Fruit fly (Drosophila melanogaster) whole organism, embryonic: ENCODE data around the gene SmydA-2.

Experiments used
- Adf1 ChIP-seq: fragments of 200-800 bp; sonication (Bioruptor generic); IDR thresholded peaks from 2 replicates; pipeline ENCODE4 v1.3.6; 2022; ENCODE audit warnings: missing biosample characterization, missing genetic modification characterization
- Atf6 ChIP-seq: fragments of 200-800 bp; sonication (Bioruptor generic); IDR thresholded peaks from 2 replicates; pipeline ENCODE4 v1.3.6; 2022; ENCODE audit warnings: missing biosample characterization, missing genetic modification characterization
- CG10147 ChIP-seq: fragments of 200-800 bp; sonication (Bioruptor generic); optimal IDR thresholded peaks from 2 replicates; lab custom pipeline; 2019; ENCODE audit warnings: missing biosample characterization, mild to moderate bottlenecking, missing genetic modification characterization, moderate library complexity
- CG11456 ChIP-seq: fragments of 200-800 bp; sonication (Bioruptor generic); IDR thresholded peaks from 3 replicates; pipeline ENCODE4 v1.3.6; 2022; ENCODE audit warnings: missing biosample characterization, missing genetic modification characterization
- CG12104 ChIP-seq: fragments of 200-800 bp; sonication (Bioruptor generic); optimal IDR thresholded peaks from 3 replicates; lab custom pipeline; 2016; ENCODE audit warnings: missing biosample characterization, missing genetic modification characterization
- CG15514 ChIP-seq: fragments of 200-800 bp; sonication (Bioruptor generic); optimal IDR thresholded peaks from 3 replicates; lab custom pipeline; 2017; ENCODE audit warnings: missing biosample characterization, missing genetic modification characterization, mild to moderate bottlenecking, moderate library complexity, missing genetic modification reagents
- CG17912 ChIP-seq: fragments of 200-800 bp; sonication (Bioruptor generic); optimal IDR thresholded peaks from 2 replicates; lab custom pipeline; 2018; ENCODE audit warnings: missing biosample characterization, mild to moderate bottlenecking, missing genetic modification characterization
- CG2129 ChIP-seq: fragments of 200-800 bp; sonication (Bioruptor generic); IDR thresholded peaks from 2 replicates; pipeline ENCODE4 v1.3.6; 2022; ENCODE audit warnings: missing biosample characterization, missing genetic modification characterization; ENCODE audit not compliant: partially characterized antibody
- CG3163 ChIP-seq: fragments of 200-800 bp; sonication (Bioruptor generic); optimal IDR thresholded peaks from 3 replicates; lab custom pipeline; 2016; ENCODE audit warnings: missing biosample characterization, missing genetic modification characterization
- CG32532 ChIP-seq: fragments of 200-800 bp; sonication (Bioruptor generic); IDR thresholded peaks from 2 replicates; pipeline ENCODE4 v1.3.6; 2022; ENCODE audit warnings: missing biosample characterization, missing genetic modification characterization
- CG32772 ChIP-seq: fragments of 200-800 bp; sonication (Bioruptor generic); IDR thresholded peaks from 2 replicates; pipeline ENCODE4 v1.3.6; 2022; ENCODE audit warnings: missing biosample characterization, missing genetic modification characterization
- CG3726 ChIP-seq: fragments of 200-800 bp; sonication (Bioruptor generic); IDR thresholded peaks from 3 replicates; pipeline ENCODE4, ENCODE4 v1.3.6; 2022; ENCODE audit warnings: missing biosample characterization, missing genetic modification characterization
- CG4282 ChIP-seq: fragments of 200-800 bp; sonication (Bioruptor generic); optimal IDR thresholded peaks from 2 replicates; lab custom pipeline; 2016; ENCODE audit warnings: missing biosample characterization, missing genetic modification characterization
- CG4424 ChIP-seq: fragments of 200-800 bp; sonication (Bioruptor generic); optimal IDR thresholded peaks from 3 replicates; lab custom pipeline; 2016; ENCODE audit warnings: missing biosample characterization, missing genetic modification characterization
- CG6791 ChIP-seq: fragments of 200-800 bp; sonication (Bioruptor generic); IDR thresholded peaks from 3 replicates; pipeline ENCODE4 v1.3.6; 2022; ENCODE audit warnings: missing biosample characterization, missing genetic modification characterization; ENCODE audit not compliant: partially characterized antibody
- CG7839 ChIP-seq: fragments of 200-800 bp; sonication (Bioruptor generic); optimal IDR thresholded peaks from 3 replicates; lab custom pipeline; 2018; ENCODE audit warnings: missing biosample characterization, mild to moderate bottlenecking, missing genetic modification characterization, moderate library complexity
- CG8089 ChIP-seq: fragments of 200-800 bp; sonication (Bioruptor generic); optimal IDR thresholded peaks from 3 replicates; lab custom pipeline; 2016; ENCODE audit warnings: missing biosample characterization, missing genetic modification characterization
- CTCF ChIP-seq: fragments of 200-800 bp; sonication (Bioruptor generic); optimal IDR thresholded peaks from 2 replicates; lab custom pipeline; 2017; ENCODE audit warnings: missing biosample characterization, mild to moderate bottlenecking, missing genetic modification characterization, moderate library complexity
- Dad ChIP-seq: fragments of 200-800 bp; sonication (Bioruptor generic); optimal IDR thresholded peaks from 3 replicates; lab custom pipeline; 2016; ENCODE audit warnings: missing biosample characterization, missing genetic modification characterization
- Deaf1 ChIP-seq: fragments of 200-800 bp; optimal IDR thresholded peaks from 3 replicates; lab custom pipeline; 2019; ENCODE audit warnings: missing biosample characterization, mild to moderate bottlenecking, missing genetic modification characterization, moderate library complexity
- ERR ChIP-seq: fragments of 200-800 bp; sonication (Bioruptor generic); optimal IDR thresholded peaks from 2 replicates; lab custom pipeline; 2016; ENCODE audit warnings: missing biosample characterization, missing genetic modification characterization
- H2.0 ChIP-seq: fragments of 200-800 bp; sonication (Bioruptor generic); IDR thresholded peaks from 2 replicates; pipeline ENCODE4 v1.3.6; 2022; ENCODE audit warnings: missing biosample characterization, missing genetic modification characterization
- HmgZ ChIP-seq: fragments of 200-800 bp; sonication (Bioruptor generic); optimal IDR thresholded peaks from 2 replicates; lab custom pipeline; 2018; ENCODE audit warnings: missing biosample characterization, mild to moderate bottlenecking, missing genetic modification characterization
- Med ChIP-seq: fragments of 200-800 bp; sonication (Bioruptor generic); peaks from one replicate; lab custom pipeline; 2016; ENCODE audit warnings: missing biosample characterization, missing genetic modification characterization, mild to moderate bottlenecking, inconsistent platforms, moderate library complexity
- NFAT ChIP-seq: fragments of 200-800 bp; sonication (Bioruptor generic); IDR thresholded peaks from 2 replicates; pipeline ENCODE4 v1.3.6; 2022; ENCODE audit warnings: missing biosample characterization, missing genetic modification characterization
- Oaz ChIP-seq: fragments of 200-800 bp; sonication (Bioruptor generic); IDR thresholded peaks from 2 replicates; pipeline ENCODE4 v1.3.6; 2022; ENCODE audit warnings: missing biosample characterization, missing genetic modification characterization
- Optix ChIP-seq: fragments of 200-800 bp; sonication (Bioruptor generic); IDR thresholded peaks from 3 replicates; pipeline ENCODE4 v1.3.6; 2022; ENCODE audit warnings: missing biosample characterization, missing genetic modification characterization
- Six4 ChIP-seq: fragments of 200-800 bp; sonication (Bioruptor generic); optimal IDR thresholded peaks from 2 replicates; lab custom pipeline; 2016; ENCODE audit warnings: missing biosample characterization, missing genetic modification characterization
- Tbp ChIP-seq: fragments of >200 bp; optimal IDR thresholded peaks from 2 replicates; lab custom pipeline; 2018; ENCODE audit warnings: missing biosample characterization, missing genetic modification characterization
- Trl ChIP-seq, 3 experiments: fragments of >200 bp in 2 of 3; fragments of 200-800 bp in 1 of 3; sonication (Bioruptor generic) in 1 of 3; optimal IDR thresholded peaks; 2 replicates in 1 of 3; 3 replicates in 2 of 3; lab custom pipeline; 2016 to 2017; ENCODE audit warnings: missing biosample characterization in 1 of 3, missing genetic modification characterization in 1 of 3
- abd-A ChIP-seq: fragments of 200-800 bp; sonication (Bioruptor generic); optimal IDR thresholded peaks from 3 replicates; lab custom pipeline; 2019; ENCODE audit warnings: missing biosample characterization, mild to moderate bottlenecking, missing genetic modification characterization, moderate library complexity
- ase ChIP-seq: fragments of 200-800 bp; sonication (Bioruptor generic); IDR thresholded peaks from 3 replicates; pipeline ENCODE4 v1.3.6; 2022; ENCODE audit warnings: missing biosample characterization, missing genetic modification characterization
- dimm ChIP-seq: fragments of 200-800 bp; sonication (Bioruptor generic); IDR thresholded peaks from 2 replicates; pipeline ENCODE4 v1.3.6; 2022; ENCODE audit warnings: missing biosample characterization, missing genetic modification characterization
- dm ChIP-seq: fragments of 200-800 bp; sonication (Bioruptor generic); optimal IDR thresholded peaks from 3 replicates; lab custom pipeline; 2016; ENCODE audit warnings: missing biosample characterization, missing genetic modification characterization
- ftz-f1 ChIP-seq: fragments of 200-800 bp; sonication (Bioruptor generic); optimal IDR thresholded peaks from 2 replicates; lab custom pipeline; 2016; ENCODE audit warnings: missing biosample characterization, missing genetic modification characterization
- gem ChIP-seq: fragments of 200-800 bp; sonication (Bioruptor generic); optimal IDR thresholded peaks from 2 replicates; lab custom pipeline; 2019; ENCODE audit warnings: missing biosample characterization, mild to moderate bottlenecking, missing genetic modification characterization, moderate library complexity
- hbn ChIP-seq: fragments of 200-800 bp; sonication (Bioruptor generic); IDR thresholded peaks from 2 replicates; pipeline ENCODE4 v1.3.6; 2022; ENCODE audit warnings: missing biosample characterization, missing genetic modification characterization; ENCODE audit not compliant: partially characterized antibody
- ken ChIP-seq: fragments of 200-800 bp; sonication (Bioruptor generic); IDR thresholded peaks from 3 replicates; pipeline ENCODE4 v1.3.6; 2022; ENCODE audit warnings: missing biosample characterization, missing genetic modification characterization
- onecut ChIP-seq: fragments of 200-800 bp; sonication (Bioruptor generic); IDR thresholded peaks from 2 replicates; pipeline ENCODE4 v1.3.6; 2022; ENCODE audit warnings: missing biosample characterization, missing genetic modification characterization
- pan ChIP-seq, 4 experiments: fragments of >200 bp in 3 of 4; fragments of 200-800 bp in 1 of 4; sonication (Bioruptor generic) in 1 of 4; optimal IDR thresholded peaks in 3 of 4; IDR thresholded peaks in 1 of 4; 2 replicates each; pipeline versions ENCODE4 v1.3.6 to Lab custom; 2017 to 2022; ENCODE audit warnings: missing biosample characterization in 2 of 4, missing genetic modification characterization in 2 of 4, mixed read lengths in 1 of 4
- pb ChIP-seq: fragments of 200-800 bp; sonication (Bioruptor generic); optimal IDR thresholded peaks from 3 replicates; lab custom pipeline; 2016; ENCODE audit warnings: missing biosample characterization, missing genetic modification characterization
- phol ChIP-seq: fragments of 200-800 bp; sonication (Bioruptor generic); optimal IDR thresholded peaks from 3 replicates; lab custom pipeline; 2018; ENCODE audit warnings: missing biosample characterization, mild to moderate bottlenecking, missing genetic modification characterization, moderate library complexity
- sc ChIP-seq, 3 experiments: fragments of >200 bp in 2 of 3; fragments of 200-800 bp in 1 of 3; sonication (Bioruptor generic) in 1 of 3; optimal IDR thresholded peaks; 2 replicates in 2 of 3; 3 replicates in 1 of 3; lab custom pipeline; 2017; ENCODE audit warnings: mild to moderate bottlenecking in 1 of 3, missing biosample characterization in 1 of 3, missing genetic modification characterization in 1 of 3, missing genetic modification reagents in 1 of 3
- scrt ChIP-seq: fragments of 200-800 bp; sonication (Bioruptor generic); optimal IDR thresholded peaks from 2 replicates; lab custom pipeline; 2018; ENCODE audit warnings: missing biosample characterization, mild to moderate bottlenecking, missing genetic modification characterization, moderate library complexity
- sd ChIP-seq: fragments of 200-800 bp; sonication (Bioruptor generic); optimal IDR thresholded peaks from 3 replicates; lab custom pipeline; 2018; ENCODE audit warnings: missing biosample characterization, mild to moderate bottlenecking, missing genetic modification characterization, moderate library complexity
- trh ChIP-seq: fragments of 200-800 bp; sonication (Bioruptor generic); optimal IDR thresholded peaks from 2 replicates; lab custom pipeline; 2016; ENCODE audit warnings: missing biosample characterization, missing genetic modification characterization
- zfh1 ChIP-seq: fragments of 200-800 bp; sonication (Bioruptor generic); IDR thresholded peaks from 3 replicates; pipeline ENCODE4 v1.3.6; 2022; ENCODE audit warnings: missing biosample characterization, missing genetic modification characterization
- zfh2 ChIP-seq: fragments of 200-800 bp; sonication (Bioruptor generic); optimal IDR thresholded peaks from 2 replicates; lab custom pipeline; 2016; ENCODE audit warnings: missing biosample characterization, missing genetic modification characterization

Gene SmydA-2

dm6 chr3L:18968193-18968969 lies 34.7 kb downstream of the SmydA-2 start:
- TF ChIP-seq NFAT (GFP tag; lab: Robert Waterston, UW), result 0 out of 2 replicates have a peak, but pooled peaks have one; percentile 18
- 0 out of 3 replicates have a peak, but pooled peaks have one; percentile 51 for TF ChIP-seq Optix (GFP tag; lab: Robert Waterston, UW)
- no peak for TF ChIP-seq CG8089 (GFP tag; lab: Kevin White, UChicago)
- TF ChIP-seq ase (GFP tag; lab: Robert Waterston, UW), result no peak
- no peak for TF ChIP-seq sc (optimal IDR thresholded peaks at IDR 0.05; lab: Kevin White, UChicago)
- no peak for TF ChIP-seq sc (GFP tag; optimal IDR thresholded peaks at IDR 0.05; lab: Kevin White, UChicago)
- peak; percentile 93 for TF ChIP-seq scrt (GFP tag; lab: Kevin White, UChicago)
- no peak for TF ChIP-seq CG32772 (GFP tag; lab: Robert Waterston, UW)
- no peak for TF ChIP-seq zfh2 (GFP tag; lab: Kevin White, UChicago)
- peak; percentile 2 for TF ChIP-seq abd-A (tag; lab: Kevin White, UChicago)
- TF ChIP-seq Adf1 (GFP tag; lab: Robert Waterston, UW), result no peak
- TF ChIP-seq Tbp (GFP tag; lab: Kevin White, UChicago), result no peak
- TF ChIP-seq CG6791, result 0 out of 3 replicates have a peak, but pooled peaks have one; percentile 39
- TF ChIP-seq Deaf1 (tag; lab: Kevin White, UChicago), result peak; percentile 36
- no peak for TF ChIP-seq CG10147 (GFP tag; lab: Kevin White, UChicago)
- no peak for TF ChIP-seq Dad (GFP tag; lab: Kevin White, UChicago)
- no peak for TF ChIP-seq trh (GFP tag; lab: Kevin White, UChicago)
- TF ChIP-seq ken (GFP tag; lab: Robert Waterston, UW), result 0 out of 3 replicates have a peak, but pooled peaks have one; percentile 18
- TF ChIP-seq pb (GFP tag; lab: Kevin White, UChicago), result no peak
- TF ChIP-seq CG4282 (GFP tag; lab: Kevin White, UChicago), result no peak
- TF ChIP-seq CG7839 (tag; lab: Kevin White, UChicago), result no peak
- no peak for TF ChIP-seq CG15514
- no peak for TF ChIP-seq gem (tag; lab: Kevin White, UChicago)
- TF ChIP-seq CG32532 (GFP tag; lab: Robert Waterston, UW), result no peak
- no peak for TF ChIP-seq pan (optimal IDR thresholded peaks at IDR 0.05; lab: Kevin White, UChicago)
- TF ChIP-seq pan (GFP tag; optimal IDR thresholded peaks at IDR 0.05 in 1 of 2, IDR thresholded peaks at IDR 0.05 in 1 of 2), result peak in 1 of 2 experiments; percentile 11
- no peak for TF ChIP-seq CG12104 (GFP tag; lab: Kevin White, UChicago)
- TF ChIP-seq hbn (GFP tag; lab: Robert Waterston, UW), result no peak
- 0 out of 3 replicates have a peak, but pooled peaks have one; percentile 21 for TF ChIP-seq zfh1 (GFP tag; lab: Robert Waterston, UW)
- no peak for TF ChIP-seq dm
- no peak for TF ChIP-seq dimm (GFP tag; lab: Robert Waterston, UW)
- TF ChIP-seq Atf6 (GFP tag; lab: Robert Waterston, UW), result no peak
- no peak for TF ChIP-seq phol (tag; lab: Kevin White, UChicago)
- peak; percentile 39 for TF ChIP-seq CG3163 (GFP tag; lab: Kevin White, UChicago)
- TF ChIP-seq Oaz (GFP tag; lab: Robert Waterston, UW), result 0 out of 2 replicates have a peak, but pooled peaks have one; percentile 5
- 0 out of 3 replicates have a peak, but pooled peaks have one; percentile 50 for TF ChIP-seq CG11456 (GFP tag; lab: Robert Waterston, UW)
- no peak for TF ChIP-seq CG2129
- no peak for TF ChIP-seq H2.0
- peak; percentile 75 for TF ChIP-seq Med (GFP tag; lab: Kevin White, UChicago)
- TF ChIP-seq CTCF (GFP tag; lab: Kevin White, UChicago), result peak; percentile 88
- TF ChIP-seq HmgZ (tag; lab: Kevin White, UChicago), result peak; percentile 20
- TF ChIP-seq ERR (GFP tag; lab: Kevin White, UChicago), result no peak
- TF ChIP-seq CG17912 (GFP tag; lab: Kevin White, UChicago), result no peak
- peak in 1 of 2 experiments; percentile 17 for TF ChIP-seq Trl (optimal IDR thresholded peaks at IDR 0.05; lab: Kevin White, UChicago)
- TF ChIP-seq Trl (GFP tag; optimal IDR thresholded peaks at IDR 0.05; lab: Kevin White, UChicago), result no peak
- TF ChIP-seq Six4 (GFP tag; lab: Kevin White, UChicago), result no peak
- TF ChIP-seq onecut (GFP tag; lab: Robert Waterston, UW), result peak; percentile 13; the same call in 1 of the 2 replicates
- peak; percentile 30 for TF ChIP-seq ftz-f1 (GFP tag; lab: Kevin White, UChicago)
- no peak for TF ChIP-seq CG4424 (GFP tag; lab: Kevin White, UChicago)
- TF ChIP-seq sd (tag; lab: Kevin White, UChicago), result no peak
- 0 out of 3 replicates have a peak, but pooled peaks have one; percentile 11 for TF ChIP-seq CG3726
